Fruit fly (Drosophila melanogaster) whole organism: ENCODE measurements around the gene CG34296.

Experiments used
- Dll ChIP-seq: fragments of >200 bp; optimal IDR thresholded peaks from 2 replicates; lab custom pipeline; 2017
- usp ChIP-seq: fragments of >200 bp; optimal IDR thresholded peaks from 2 replicates; lab custom pipeline; 2017; ENCODE audit warnings: missing biosample characterization, missing genetic modification characterization, mixed read lengths

dm6 chr3R:29756153-29756552 is 33.8 kb downstream of the CG34296 start:
- TF ChIP-seq Dll: no peak
- no peak for TF ChIP-seq usp (GFP tag; lab: Kevin White, UChicago)
